Fruit fly (Drosophila melanogaster) S2 (cell line): Measurements from ENCODE around the gene Sirt1.

Source experiments
- CG8478 ChIP-seq: fragments of >200 bp; optimal IDR thresholded peaks from 2 replicates; lab custom pipeline; 2018
- CTCF ChIP-seq, 2 experiments: fragments of >200 bp; optimal IDR thresholded peaks; 2 replicates each; lab custom pipeline; 2018

DNA sequence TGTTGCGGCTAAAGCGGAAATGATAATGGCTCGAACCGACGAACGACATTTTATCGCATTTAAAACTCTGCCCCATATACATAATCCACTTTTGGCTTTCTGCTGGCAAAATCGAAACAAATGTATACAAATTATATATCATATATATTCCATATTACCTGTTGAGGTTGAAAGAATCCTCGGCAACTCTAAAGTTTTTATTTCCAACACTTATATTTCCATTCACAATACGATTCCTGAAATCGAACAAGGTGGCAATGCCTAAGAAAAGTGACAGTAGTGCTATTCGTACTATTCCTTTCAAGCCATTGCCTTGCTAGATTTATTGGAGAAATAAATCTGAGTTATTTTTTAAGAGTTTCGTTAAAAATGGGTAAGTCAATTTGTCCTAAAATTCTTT lies 6.9 kb upstream of the Sirt1 start, which contains the start of gene Pk34A:
- TF ChIP-seq CG8478 (lab: Kevin White, UChicago) (no peak), CTCF (optimal IDR thresholded peaks at IDR 0.05; lab: Kevin White, UChicago) (no peak)
